Worm (Caenorhabditis elegans) whole organism, early embryonic: Measurements from ENCODE around the gene mppb-1.

Experiments used
- ceh-36 ChIP-seq: sonication (generic microtip); optimal IDR thresholded peaks from 2 replicates; lab custom pipeline; 2016; ENCODE audit warnings: missing genetic modification characterization, inconsistent platforms, missing compliant biosample characterization
- flt-1 ChIP-seq: fragments of 200-800 bp; sonication (Bioruptor generic); IDR thresholded peaks from 2 replicates; pipeline ENCODE4 v1.3.6; 2022; ENCODE audit warnings: missing genetic modification characterization, missing compliant biosample characterization
- pes-1 ChIP-seq: fragments of 200-800 bp; sonication (Bioruptor generic); IDR thresholded peaks from 2 replicates; pipeline ENCODE4 v1.3.6; 2022; ENCODE audit warnings: missing genetic modification reagents, missing genetic modification characterization, missing compliant biosample characterization
- scrt-1 ChIP-seq: fragments of 200-800 bp; sonication (Bioruptor generic); IDR thresholded peaks from 2 replicates; pipeline ENCODE4 v1.3.6; 2022; ENCODE audit warnings: missing genetic modification characterization, missing compliant biosample characterization

DNA sequence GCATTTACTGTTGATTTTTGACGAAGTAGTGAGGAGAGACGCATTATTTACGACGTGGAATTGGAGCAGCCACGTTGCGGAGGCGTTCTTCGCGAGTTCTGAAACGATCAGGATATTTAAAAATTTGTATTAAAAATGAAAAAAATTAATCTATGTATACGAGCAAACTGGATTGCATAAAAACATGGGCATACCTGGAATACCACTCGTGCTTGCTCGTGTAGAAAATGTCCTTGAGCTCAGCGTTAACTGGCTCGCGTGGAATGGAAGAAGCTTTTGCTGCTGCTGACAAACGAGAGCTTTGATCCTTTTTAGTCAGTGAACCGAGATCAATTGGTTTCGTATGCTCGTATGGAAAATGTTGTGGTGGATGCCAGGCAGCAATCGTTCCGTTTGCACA, 19.5 kb downstream of the mppb-1 start, which contains the start of gene lpl-1:
- TF ChIP-seq pes-1 (GFP tag; lab: Robert Waterston, UW) (no peak), ceh-36 (tag; lab: Kevin White, UChicago) (no peak), scrt-1 (no peak), flt-1 (GFP tag; lab: Robert Waterston, UW) (no peak)
